Worm (Caenorhabditis elegans) whole organism, young adult: ENCODE results near the gene fbxa-113.

Experiments
- F10E7.11 ChIP-seq: sonication (generic microtip); optimal IDR thresholded peaks from 2 replicates; lab custom pipeline; 2017; ENCODE audit warnings: mild to moderate bottlenecking, missing genetic modification characterization, moderate library complexity, missing compliant biosample characterization
- T07F8.4 ChIP-seq: sonication (generic microtip); optimal IDR thresholded peaks from 2 replicates; lab custom pipeline; 2016; ENCODE audit warnings: mild to moderate bottlenecking, missing genetic modification characterization, moderate library complexity, missing compliant biosample characterization
- Y79H2A.3 ChIP-seq: fragments of 200-800 bp; sonication (Bioruptor generic); conservative IDR thresholded peaks from 2 replicates; pipeline ENCODE4 v1.3.6; 2022; ENCODE audit warnings: missing genetic modification reagents, missing genetic modification characterization, missing compliant biosample characterization
- chd-7 ChIP-seq: sonication (generic microtip); optimal IDR thresholded peaks from 2 replicates; lab custom pipeline; 2016; ENCODE audit warnings: mild to moderate bottlenecking, missing genetic modification characterization, moderate library complexity, missing compliant biosample characterization
- hsf-1 ChIP-seq: fragments of 200-800 bp; sonication (Bioruptor generic); IDR thresholded peaks from 2 replicates; pipeline ENCODE4 v1.3.6; 2022; ENCODE audit warnings: missing genetic modification reagents, missing genetic modification characterization, missing compliant biosample characterization
- nfyb-1 ChIP-seq: fragments of 200-800 bp; sonication (Bioruptor generic); IDR thresholded peaks from 2 replicates; pipeline ENCODE4 v1.3.6; 2022; ENCODE audit warnings: missing genetic modification reagents, missing genetic modification characterization, missing compliant biosample characterization
- nhr-27 ChIP-seq: fragments of 200-800 bp; sonication (Bioruptor generic); optimal IDR thresholded peaks from 2 replicates; lab custom pipeline; 2018; ENCODE audit warnings: mild to moderate bottlenecking, missing genetic modification characterization, moderate library complexity, missing compliant biosample characterization
- sea-2 ChIP-seq: fragments of 200-800 bp; sonication (Bioruptor generic); IDR thresholded peaks from 2 replicates; pipeline ENCODE4 v1.3.6; 2022; ENCODE audit warnings: missing genetic modification characterization, missing compliant biosample characterization

ce11 chrV:20171941-20172340 lies 31.2 kb upstream of the fbxa-113 start, which contains the start of gene srw-39:
- no peak for TF ChIP-seq nfyb-1 (GFP tag; lab: Robert Waterston, UW)
- no peak for TF ChIP-seq hsf-1 (GFP tag; lab: Robert Waterston, UW)
- TF ChIP-seq chd-7 (tag; lab: Kevin White, UChicago), result no peak
- no peak for TF ChIP-seq Y79H2A.3 (GFP tag; lab: Robert Waterston, UW)
- TF ChIP-seq nhr-27 (tag; lab: Kevin White, UChicago), result no peak
- TF ChIP-seq sea-2 (GFP tag; lab: Robert Waterston, UW), result no peak
- no peak for TF ChIP-seq T07F8.4
- no peak for TF ChIP-seq F10E7.11 (tag; lab: Kevin White, UChicago)
